Fruit fly (Drosophila melanogaster) S2 (cell line): ENCODE measurements around the gene Ir7e.

Source experiments
- CG8478 ChIP-seq: fragments of >200 bp; optimal IDR thresholded peaks from 2 replicates; lab custom pipeline; 2018
- CTCF ChIP-seq, 2 experiments: fragments of >200 bp; optimal IDR thresholded peaks; 2 replicates each; lab custom pipeline; 2018

dm6 chrX:7873172-7873930 lies 8.1 kb downstream of the Ir7e start, which contains the start of gene dec:
- TF ChIP-seq CG8478 (no peak), CTCF (optimal IDR thresholded peaks at IDR 0.05; lab: Kevin White, UChicago) (no peak)
